Worm (Caenorhabditis elegans) whole organism, late embryonic: ENCODE results near the gene sir-2.3.

Source experiments
- K09A11.1 ChIP-seq: sonication (generic microtip); optimal IDR thresholded peaks from 2 replicates; lab custom pipeline; 2017; ENCODE audit warnings: antibody characterized with exemption, mild to moderate bottlenecking, missing genetic modification characterization, missing compliant biosample characterization; ENCODE audit not compliant: insufficient read depth
- ahr-1 ChIP-seq: sonication (generic microtip); optimal IDR thresholded peaks from 2 replicates; lab custom pipeline; 2016; ENCODE audit warnings: missing genetic modification characterization, missing compliant biosample characterization
- ama-1 ChIP-seq: fragments of 150-350 bp; optimal IDR thresholded peaks from 2 replicates; lab custom pipeline; 2014
- ceh-18 ChIP-seq: sonication (generic microtip); optimal IDR thresholded peaks from 2 replicates; lab custom pipeline; 2016; ENCODE audit warnings: missing genetic modification characterization, missing compliant biosample characterization
- fkh-10 ChIP-seq: fragments of 150-350 bp; optimal IDR thresholded peaks from 2 replicates; lab custom pipeline; 2014; ENCODE audit warnings: missing biosample characterization, missing genetic modification reagents, missing genetic modification characterization
- hlh-8 ChIP-seq: sonication (generic microtip); optimal IDR thresholded peaks from 2 replicates; lab custom pipeline; 2016; ENCODE audit warnings: missing genotype, missing genetic modification characterization, missing compliant biosample characterization
- lim-6 ChIP-seq: sonication (generic microtip); optimal IDR thresholded peaks from 2 replicates; lab custom pipeline; 2016; ENCODE audit warnings: missing genetic modification characterization, missing compliant biosample characterization
- pax-1 ChIP-seq: fragments of 150-350 bp; optimal IDR thresholded peaks from 2 replicates; lab custom pipeline; 2014; ENCODE audit warnings: missing biosample characterization, missing genetic modification characterization
- pha-4 ChIP-seq: fragments of 150-350 bp; optimal IDR thresholded peaks from 2 replicates; lab custom pipeline; 2018; ENCODE audit warnings: missing biosample characterization, missing genetic modification reagents, missing genetic modification characterization
- rnt-1 ChIP-seq: sonication (generic microtip); optimal IDR thresholded peaks from 2 replicates; lab custom pipeline; 2016; ENCODE audit warnings: missing genetic modification characterization, missing compliant biosample characterization
- sdc-2 ChIP-seq: sonication (generic microtip); optimal IDR thresholded peaks from 2 replicates; lab custom pipeline; 2016; ENCODE audit warnings: missing genotype, missing genetic modification characterization, missing compliant biosample characterization
- syd-9 ChIP-seq: sonication (generic microtip); optimal IDR thresholded peaks from 2 replicates; lab custom pipeline; 2016; ENCODE audit warnings: mild to moderate bottlenecking, missing genetic modification characterization, moderate library complexity, missing compliant biosample characterization

DNA sequence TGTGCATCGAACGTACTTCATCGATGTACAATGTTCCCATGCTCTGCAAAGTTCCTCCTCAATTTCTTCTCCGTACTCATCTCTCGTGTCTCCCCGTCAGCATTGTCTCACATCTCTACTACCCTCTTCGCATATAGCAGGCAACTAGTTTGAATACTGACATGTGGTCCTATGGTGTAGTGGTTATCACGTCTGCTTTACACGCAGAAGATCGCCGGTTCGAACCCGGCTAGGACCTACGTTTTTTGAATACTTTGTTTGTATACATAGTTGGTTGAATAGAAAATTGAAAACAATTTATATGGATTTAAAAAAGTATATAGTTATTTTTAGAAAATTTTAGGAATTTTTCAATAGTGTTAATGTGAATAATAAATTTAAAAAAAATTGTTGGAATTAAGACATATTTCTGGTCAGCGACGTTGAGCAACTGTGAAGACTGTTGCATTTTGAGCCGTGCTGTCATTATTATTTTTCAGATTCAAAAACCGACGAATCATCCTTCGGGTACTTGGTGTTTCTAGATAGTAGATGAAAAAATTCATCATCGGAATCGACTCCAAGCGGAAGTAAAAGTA lies 24.5 kb upstream of the sir-2.3 start:
- TF ChIP-seq hlh-8 (tag; lab: Kevin White, UChicago) (peak; percentile 93), pax-1 (tag; lab: Kevin White, UChicago) (no peak), ama-1 (lab: Kevin White, UChicago) (no peak), rnt-1 (tag; lab: Kevin White, UChicago) (peak; percentile 80), ceh-18 (tag; lab: Kevin White, UChicago) (peak; percentile 78), ahr-1 (tag; lab: Kevin White, UChicago) (peak; percentile 86), fkh-10 (GFP tag; lab: Kevin White, UChicago) (peak; percentile 83), pha-4 (no peak), syd-9 (peak; percentile 89), sdc-2 (peak; percentile 91), K09A11.1 (tag; lab: Kevin White, UChicago) (peak; percentile 83), lim-6 (tag; lab: Kevin White, UChicago) (peak; percentile 64)
